Worm (Caenorhabditis elegans): Measurements from ENCODE around the gene cyn-10.

cyn-10 gene

ce11 chrII:6951250-6951806 lies 38.2 kb upstream of the cyn-10 start, which contains the start of the genes malt-1 and ceh-38 (continued):
- TF ChIP-seq aly-2 (tag; optimal IDR thresholded peaks at IDR 0.05) (no peak), Y105C5A.15 (GFP tag; IDR thresholded peaks at IDR 0.05) (no peak), ama-1 (optimal IDR thresholded peaks at IDR 0.05) (no peak), F44E2.7 (GFP tag; IDR thresholded peaks at IDR 0.05) (0 out of 2 replicates have a peak, but pooled peaks have one; percentile 15), tag-97 (GFP tag; IDR thresholded peaks at IDR 0.05) (no peak), Y5F2A.4 (GFP tag; optimal IDR thresholded peaks at IDR 0.05) (no peak), madf-9 (GFP tag; conservative IDR thresholded peaks at IDR 0.05) (0 out of 2 replicates have a peak, but pooled peaks have one; percentile 34), ztf-11 (tag; optimal IDR thresholded peaks at IDR 0.05) (no peak), mep-1 (tag; optimal IDR thresholded peaks at IDR 0.05) (peak; percentile 98), ZK337.2 (GFP tag; IDR thresholded peaks at IDR 0.05) (no peak), Y75B8A.6 (GFP tag; IDR thresholded peaks at IDR 0.05) (no peak), ceh-44 (GFP tag; IDR thresholded peaks at IDR 0.05) (no peak), lir-3 (tag; optimal IDR thresholded peaks at IDR 0.05) (no peak), snpc-4 (tag; optimal IDR thresholded peaks at IDR 0.05) (peak; percentile 72), lin-39 (tag; optimal IDR thresholded peaks at IDR 0.05) (peak; percentile 65), attf-4 (tag; optimal IDR thresholded peaks at IDR 0.05) (peak; percentile 56), dve-1 (tag; optimal IDR thresholded peaks at IDR 0.05; ENCODE audit: insufficient read depth) (peak; percentile 98), daf-8 (GFP tag; IDR thresholded peaks at IDR 0.05) (no peak), zfp-3 (GFP tag; conservative IDR thresholded peaks at IDR 0.05) (no peak), hif-1 (tag; optimal IDR thresholded peaks at IDR 0.05) (peak; percentile 35 to 84), gei-8 (GFP tag; optimal IDR thresholded peaks at IDR 0.05) (no peak), daf-12 (tag; optimal IDR thresholded peaks at IDR 0.05) (no peak), skn-1 (tag; optimal IDR thresholded peaks at IDR 0.05) (peak; percentile 28), ceh-82 (tag; optimal IDR thresholded peaks at IDR 0.05) (no peak), dmd-8 (GFP tag; IDR thresholded peaks at IDR 0.05) (no peak), saeg-2 (GFP tag; IDR thresholded peaks at IDR 0.05) (0 out of 2 replicates have a peak, but pooled peaks have one; percentile 50), php-3 (GFP tag; IDR thresholded peaks at IDR 0.05) (peak; percentile 82), zip-2 (tag; optimal IDR thresholded peaks at IDR 0.05) (peak; percentile 77), fos-1 (tag; optimal IDR thresholded peaks at IDR 0.05) (peak; percentile 43), daf-19 (GFP tag; conservative IDR thresholded peaks at IDR 0.05) (peak; percentile 79), dmd-6 (GFP tag; IDR thresholded peaks at IDR 0.05) (peak; percentile 89), fkh-10 (GFP tag; optimal IDR thresholded peaks at IDR 0.05) (peak; percentile 97), T20F7.1 (GFP tag; optimal IDR thresholded peaks at IDR 0.05) (peak; percentile 88), vab-7 (GFP tag; IDR thresholded peaks at IDR 0.05) (peak; percentile 77), zfp-2 (tag; optimal IDR thresholded peaks at IDR 0.05) (peak; percentile 59), F10B5.3 (tag; optimal IDR thresholded peaks at IDR 0.05) (peak; percentile 74), mxl-2 (GFP tag; conservative IDR thresholded peaks at IDR 0.05) (no peak), lin-15B (tag; optimal IDR thresholded peaks at IDR 0.05) (peak; percentile 27), tra-1 (GFP tag; IDR thresholded peaks at IDR 0.05) (peak; percentile 66), ztf-7 (tag; optimal IDR thresholded peaks at IDR 0.05) (peak; percentile 77), ctbp-1 (GFP tag; IDR thresholded peaks at IDR 0.05) (peak; percentile 88), mxl-3 (GFP tag; optimal IDR thresholded peaks at IDR 0.05) (peak; percentile 93), nhr-41 (GFP tag; IDR thresholded peaks at IDR 0.05) (0 out of 2 replicates have a peak, but pooled peaks have one; percentile 12), nhr-6 (tag; optimal IDR thresholded peaks at IDR 0.05) (peak; percentile 95), nhr-237 (tag; optimal IDR thresholded peaks at IDR 0.05) (no peak), R02D3.7 (tag; optimal IDR thresholded peaks at IDR 0.05) (peak; percentile 65), hlh-30 (tag; optimal IDR thresholded peaks at IDR 0.05; ENCODE audit: insufficient read depth) (peak; percentile 99), unc-39 (tag; optimal IDR thresholded peaks at IDR 0.05) (no peak), sdz-12 (GFP tag; optimal IDR thresholded peaks at IDR 0.05) (no peak), ceh-62 (tag; optimal IDR thresholded peaks at IDR 0.05) (no peak), egl-43 (GFP tag; IDR thresholded peaks at IDR 0.05) (peak; percentile 45; the same call in 1 of the 2 replicates)
